Fruit fly (Drosophila melanogaster) whole organism: ENCODE measurements around the gene CG33282.
A peak's percentile ranks its signal among the peaks of the same experiment; 100 is the strongest.

Experiments
- CG8478 ChIP-seq: fragments of >200 bp; optimal IDR thresholded peaks from 2 replicates; lab custom pipeline; 2018; ENCODE audit warnings: inconsistent platforms
- Dll ChIP-seq: fragments of >200 bp; optimal IDR thresholded peaks from 2 replicates; lab custom pipeline; 2017
- EcR ChIP-seq, 2 experiments: fragments of >200 bp; optimal IDR thresholded peaks; 2 replicates each; lab custom pipeline; 2017; ENCODE audit warnings: missing biosample characterization in 2 of 2, missing genetic modification characterization in 2 of 2, missing genetic modification reagents in 2 of 2
- pan ChIP-seq: fragments of >200 bp; optimal IDR thresholded peaks from 2 replicates; lab custom pipeline; 2017
- psq ChIP-seq: fragments of >200 bp; optimal IDR thresholded peaks from 2 replicates; lab custom pipeline; 2017
- usp ChIP-seq: fragments of >200 bp; optimal IDR thresholded peaks from 2 replicates; lab custom pipeline; 2017; ENCODE audit warnings: missing biosample characterization, missing genetic modification characterization, mixed read lengths

Gene CG33282

DNA sequence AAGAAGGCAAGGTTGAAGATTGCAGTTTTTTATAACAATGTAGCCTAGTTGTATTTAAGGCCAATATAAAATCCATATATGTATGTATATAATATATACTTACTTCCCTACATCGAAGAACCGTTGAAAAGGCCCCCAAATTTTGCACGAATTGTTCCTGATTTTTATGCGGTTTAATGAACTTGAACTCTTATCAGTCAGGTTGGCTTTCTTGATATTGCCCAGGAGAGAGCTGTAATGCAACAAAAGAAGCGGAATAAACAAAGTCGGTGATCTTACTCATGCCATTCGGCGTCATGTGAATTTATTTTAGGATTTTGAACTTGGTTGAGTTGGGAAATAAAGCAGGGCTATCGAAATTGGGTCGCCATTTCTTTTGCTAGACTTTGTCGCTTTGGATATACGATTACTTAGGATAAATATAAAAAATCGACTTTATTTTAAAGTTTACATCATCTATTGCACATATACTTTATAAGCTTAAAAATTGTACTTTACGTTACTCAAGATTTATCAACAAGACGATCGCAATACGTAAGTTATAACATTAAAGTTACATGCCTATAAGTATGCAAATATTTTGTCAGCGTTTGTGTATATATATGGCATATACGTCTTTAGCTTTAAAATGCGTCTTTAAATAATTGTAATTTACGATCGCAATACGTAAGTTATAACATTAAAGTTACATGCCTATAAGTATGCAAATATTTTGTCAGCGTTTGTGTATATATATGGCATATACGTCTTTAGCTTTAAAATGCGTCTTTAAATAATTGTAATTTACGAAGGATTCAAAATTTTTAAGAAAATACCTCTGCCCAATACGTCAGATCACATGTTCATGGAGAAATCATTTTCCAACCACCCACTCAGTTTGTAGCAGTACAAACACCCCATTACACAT, 29.3 kb downstream of the CG33282 start, which contains the start of gene CG8838:
TSS of gene CG8838 (plus strand) at position 857 of the 907 bp plus-strand sequence.
- TF ChIP-seq CG8478 (lab: Kevin White, UChicago) (no peak), usp (GFP tag; lab: Kevin White, UChicago) (no peak), psq (no peak), pan (lab: Kevin White, UChicago) (no peak), EcR (GFP tag; optimal IDR thresholded peaks at IDR 0.05; lab: Kevin White, UChicago) (no peak), Dll (lab: Kevin White, UChicago) (no peak)

- no peak for TF ChIP-seq EcR (GFP tag; optimal IDR thresholded peaks at IDR 0.05; lab: Kevin White, UChicago)
Measured at dm6 chr2L:3361821-3362220, 34.1 kb downstream of the CG33282 start.

DNA sequence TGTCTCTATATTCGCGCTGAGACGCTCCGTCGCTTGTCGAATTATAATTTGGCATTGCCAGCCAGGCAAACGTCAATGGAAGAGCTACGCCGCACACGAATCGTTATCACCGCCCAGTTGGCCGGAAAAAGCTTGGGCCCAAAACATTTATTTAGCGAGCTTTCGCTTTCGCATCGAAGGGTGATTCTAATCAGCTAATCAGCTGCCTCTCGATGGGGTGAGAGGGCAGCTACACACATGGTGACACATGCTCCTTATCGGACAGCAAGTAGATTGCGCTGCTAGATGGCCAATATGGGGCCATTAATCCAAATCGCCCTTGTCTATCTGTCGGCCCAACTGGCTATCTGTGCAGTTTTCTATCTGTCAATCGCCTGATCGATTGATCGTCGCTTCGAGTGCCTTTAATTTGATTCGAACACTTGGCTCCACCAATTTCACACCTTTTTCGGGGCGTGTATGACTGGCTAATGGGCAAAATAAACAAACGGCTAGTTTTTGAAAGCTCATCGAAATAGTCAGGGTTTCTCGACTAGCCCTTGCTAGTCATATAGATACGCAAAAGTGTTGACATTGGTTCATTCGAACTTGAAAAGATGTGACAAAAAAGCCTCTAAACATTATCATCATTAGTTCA, 38.5 kb downstream of the CG33282 start:
- TF ChIP-seq psq: no peak
- no peak for TF ChIP-seq usp (GFP tag; lab: Kevin White, UChicago)
- TF ChIP-seq pan (lab: Kevin White, UChicago): no peak
- no peak for TF ChIP-seq EcR (GFP tag; optimal IDR thresholded peaks at IDR 0.05; lab: Kevin White, UChicago)
- no peak for TF ChIP-seq CG8478 (lab: Kevin White, UChicago)
- no peak for TF ChIP-seq Dll (lab: Kevin White, UChicago)

DNA sequence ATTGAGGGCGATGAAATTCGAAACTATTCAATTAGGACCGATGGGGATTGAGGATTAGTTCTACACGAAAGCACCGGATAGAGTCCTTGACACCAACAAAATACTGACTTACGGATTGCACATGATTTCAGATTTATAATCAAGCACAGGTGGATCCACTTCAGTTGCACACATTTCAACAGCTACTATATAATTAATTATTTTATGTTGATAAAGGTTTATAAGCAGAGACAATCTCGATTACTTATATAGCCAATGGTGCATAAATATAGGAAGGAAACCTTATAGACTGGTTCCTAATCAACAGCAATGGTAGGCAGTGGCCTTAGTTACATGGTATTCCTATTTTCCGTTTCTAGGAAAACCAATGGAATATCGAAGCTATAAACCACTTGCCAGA, 40.7 kb downstream of the CG33282 start:
- TF ChIP-seq CG8478 (lab: Kevin White, UChicago): no peak
- TF ChIP-seq usp (GFP tag; lab: Kevin White, UChicago): no peak
- no peak for TF ChIP-seq EcR (GFP tag; optimal IDR thresholded peaks at IDR 0.05; lab: Kevin White, UChicago)
- TF ChIP-seq Dll (lab: Kevin White, UChicago): no peak
- TF ChIP-seq pan (lab: Kevin White, UChicago): no peak
- no peak for TF ChIP-seq psq

DNA sequence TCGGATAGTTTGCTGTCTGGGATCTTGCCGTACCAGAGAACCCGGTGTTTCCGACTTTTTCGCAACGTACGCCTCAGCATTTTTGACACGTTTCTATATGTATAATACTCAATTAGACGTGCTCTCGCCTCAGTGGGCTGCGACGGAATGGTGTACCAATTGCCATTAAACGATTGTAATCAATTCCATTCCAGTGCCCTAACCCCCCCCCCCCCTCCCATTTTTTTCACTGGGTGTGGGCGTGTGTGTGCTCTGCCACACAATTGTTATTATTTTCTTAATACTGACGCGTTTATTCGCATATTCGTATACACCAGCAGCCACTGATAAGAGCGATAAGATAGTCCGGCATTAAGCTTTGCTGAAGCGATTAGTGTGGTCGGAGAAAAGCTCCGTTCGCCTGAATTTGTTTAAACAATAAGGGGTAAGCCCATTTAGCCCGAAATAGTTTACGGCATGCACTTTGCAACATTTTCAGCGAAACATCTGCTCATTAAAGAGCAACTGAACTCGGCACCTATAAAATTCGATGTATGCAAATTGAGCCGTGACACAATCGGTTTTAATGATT, 41.5 kb downstream of the CG33282 start:
- TF ChIP-seq usp (GFP tag; lab: Kevin White, UChicago): no peak
- no peak for TF ChIP-seq psq
- TF ChIP-seq EcR (GFP tag; optimal IDR thresholded peaks at IDR 0.05; lab: Kevin White, UChicago): no peak
- no peak for TF ChIP-seq CG8478 (lab: Kevin White, UChicago)
- no peak for TF ChIP-seq Dll (lab: Kevin White, UChicago)
- TF ChIP-seq pan (lab: Kevin White, UChicago): no peak

DNA sequence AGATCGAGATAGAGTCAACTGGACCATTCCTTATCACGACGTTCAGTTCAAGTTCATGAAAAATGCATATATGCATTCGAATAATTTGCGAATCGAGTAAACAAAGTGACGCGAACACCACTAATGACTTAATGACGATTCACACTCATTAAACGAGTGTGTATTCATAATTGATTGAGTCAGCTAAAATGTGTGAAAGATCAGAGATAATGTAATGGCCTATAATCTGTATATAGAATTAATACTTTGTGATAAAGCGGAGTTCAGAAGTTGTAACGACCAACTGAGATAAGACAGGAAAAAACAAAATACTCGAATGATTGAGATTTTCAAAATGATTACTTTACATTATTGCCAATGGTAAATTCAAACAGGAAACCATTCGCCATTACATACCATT, 42.1 kb downstream of the CG33282 start:
- TF ChIP-seq pan (lab: Kevin White, UChicago): no peak
- TF ChIP-seq EcR (GFP tag; optimal IDR thresholded peaks at IDR 0.05; lab: Kevin White, UChicago): no peak
- no peak for TF ChIP-seq usp (GFP tag; lab: Kevin White, UChicago)
- no peak for TF ChIP-seq psq
- no peak for TF ChIP-seq CG8478 (lab: Kevin White, UChicago)
- no peak for TF ChIP-seq Dll (lab: Kevin White, UChicago)

dm6 chr2L:3370920-3371319, 43.2 kb downstream of the CG33282 start:
- TF ChIP-seq pan (lab: Kevin White, UChicago) (no peak), CG8478 (lab: Kevin White, UChicago) (no peak), EcR (GFP tag; optimal IDR thresholded peaks at IDR 0.05; lab: Kevin White, UChicago) (no peak), psq (no peak), usp (GFP tag; lab: Kevin White, UChicago) (no peak), Dll (lab: Kevin White, UChicago) (no peak)

DNA sequence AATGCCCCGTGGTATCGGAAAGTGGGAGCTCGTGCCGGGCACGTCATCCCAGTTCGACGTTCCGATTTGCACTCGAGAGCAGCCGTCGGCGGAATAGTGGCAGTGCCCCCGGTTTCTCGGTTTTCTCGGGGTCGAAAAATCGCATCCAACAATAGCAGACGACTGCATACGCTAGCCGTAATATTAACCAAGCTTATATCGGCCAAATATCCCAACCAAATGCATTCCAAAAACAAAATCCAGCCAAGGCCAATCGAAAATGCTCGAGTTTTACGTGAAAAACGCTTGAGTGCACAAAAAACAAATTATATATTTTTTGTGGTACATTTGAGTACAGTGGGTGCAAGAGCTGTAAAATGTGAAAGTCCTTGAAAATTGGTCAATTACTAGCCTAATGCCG, 43.6 kb downstream of the CG33282 start:
- no peak for TF ChIP-seq Dll (lab: Kevin White, UChicago)
- no peak for TF ChIP-seq usp (GFP tag; lab: Kevin White, UChicago)
- TF ChIP-seq CG8478 (lab: Kevin White, UChicago): no peak
- TF ChIP-seq pan (lab: Kevin White, UChicago): no peak
- TF ChIP-seq EcR (GFP tag; optimal IDR thresholded peaks at IDR 0.05; lab: Kevin White, UChicago): no peak
- no peak for TF ChIP-seq psq

dm6 chr2L:3371776-3372383, 44.2 kb downstream of the CG33282 start:
- TF ChIP-seq EcR (GFP tag; optimal IDR thresholded peaks at IDR 0.05; lab: Kevin White, UChicago) (peak in 1 of 2 experiments; percentile 9), Dll (lab: Kevin White, UChicago) (no peak), psq (no peak), pan (lab: Kevin White, UChicago) (no peak)

DNA sequence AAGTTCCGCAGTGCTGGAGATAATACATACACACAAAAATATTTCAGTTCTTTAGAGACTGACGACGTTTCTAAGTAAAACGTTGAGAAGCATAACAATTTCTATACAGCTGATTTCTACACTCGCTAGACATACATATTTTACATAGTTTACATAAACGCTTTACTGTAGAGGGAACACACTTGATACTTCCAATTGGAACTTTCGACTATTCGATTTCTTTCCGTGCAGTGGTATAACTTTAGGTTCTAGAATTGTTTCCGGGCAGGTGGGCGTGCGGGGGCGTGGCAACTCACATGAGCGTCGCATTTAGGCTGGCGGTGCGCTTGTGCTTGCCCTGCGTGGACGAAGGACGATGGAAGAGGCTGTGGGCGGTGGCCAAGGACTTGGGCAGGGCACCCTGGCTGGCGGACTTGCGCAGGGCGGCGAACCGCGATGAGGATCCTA, 44.8 kb downstream of the CG33282 start:
- TF ChIP-seq pan (lab: Kevin White, UChicago): no peak
- no peak for TF ChIP-seq EcR (GFP tag; optimal IDR thresholded peaks at IDR 0.05; lab: Kevin White, UChicago)
- TF ChIP-seq CG8478 (lab: Kevin White, UChicago): no peak
- TF ChIP-seq Dll (lab: Kevin White, UChicago): no peak
- no peak for TF ChIP-seq psq

dm6 chr2L:3373242-3373641, 45.5 kb downstream of the CG33282 start, which contains the start of gene GramD1B:
Gene GramD1B (minus strand): TSS chr2L:3373372.
- no peak for TF ChIP-seq CG8478 (lab: Kevin White, UChicago)
- TF ChIP-seq Dll (lab: Kevin White, UChicago): no peak
- TF ChIP-seq pan (lab: Kevin White, UChicago): no peak
- TF ChIP-seq usp (GFP tag; lab: Kevin White, UChicago): no peak
- no peak for TF ChIP-seq psq
- TF ChIP-seq EcR (GFP tag; optimal IDR thresholded peaks at IDR 0.05; lab: Kevin White, UChicago): no peak
